Worm (Caenorhabditis elegans) whole organism, L4 larva: ENCODE data around the gene add-2.

ENCODE experiments used
- D1046.2 ChIP-seq: fragments of 200-800 bp; sonication (Bioruptor generic); IDR thresholded peaks from 2 replicates; pipeline ENCODE4 v1.3.6; 2022; ENCODE audit warnings: missing genetic modification characterization, missing compliant biosample characterization
- F44E2.7 ChIP-seq: fragments of 200-800 bp; sonication (Bioruptor generic); IDR thresholded peaks from 2 replicates; pipeline ENCODE4 v2.1.2; 2022; ENCODE audit warnings: missing genetic modification characterization, missing compliant biosample characterization
- T26A8.4 ChIP-seq: fragments of 200-800 bp; sonication (Bioruptor generic); IDR thresholded peaks from 2 replicates; pipeline ENCODE4 v1.3.6; 2022; ENCODE audit warnings: missing genetic modification characterization, missing compliant biosample characterization
- Y105C5A.15 ChIP-seq: fragments of 200-800 bp; sonication (Bioruptor generic); IDR thresholded peaks from 2 replicates; pipeline ENCODE4 v1.3.6; 2022; ENCODE audit warnings: missing genetic modification characterization, missing compliant biosample characterization
- Y5F2A.4 ChIP-seq: fragments of 200-800 bp; sonication (Bioruptor generic); optimal IDR thresholded peaks from 2 replicates; lab custom pipeline; 2018; ENCODE audit warnings: mild to moderate bottlenecking, missing genetic modification characterization, missing compliant biosample characterization
- ZK337.2 ChIP-seq: fragments of 200-800 bp; sonication (Bioruptor generic); IDR thresholded peaks from 2 replicates; pipeline ENCODE4 v1.3.6; 2022; ENCODE audit warnings: missing genetic modification reagents, missing genetic modification characterization, missing compliant biosample characterization
- ZK546.5 ChIP-seq, 2 experiments: sonication (generic microtip); optimal IDR thresholded peaks; 2 replicates each; lab custom pipeline; 2017; ENCODE audit warnings: missing biosample characterization in 2 of 2, missing genetic modification characterization in 2 of 2
- aly-2 ChIP-seq: sonication (generic microtip); optimal IDR thresholded peaks from 2 replicates; lab custom pipeline; 2018; ENCODE audit warnings: missing biosample characterization, missing genetic modification characterization
- ama-1 ChIP-seq: fragments of 150-350 bp; optimal IDR thresholded peaks from 2 replicates; lab custom pipeline; 2014; ENCODE audit warnings: inconsistent platforms, mixed read lengths
- arid-1 ChIP-seq: fragments of 200-800 bp; sonication (Bioruptor generic); conservative IDR thresholded peaks from 2 replicates; pipeline ENCODE4 v1.3.6; 2022; ENCODE audit warnings: missing genetic modification reagents, missing genetic modification characterization, missing compliant biosample characterization
- ceh-28 ChIP-seq: fragments of 150-350 bp; optimal IDR thresholded peaks from 2 replicates; lab custom pipeline; 2014; ENCODE audit warnings: missing biosample characterization, missing genetic modification reagents, missing genetic modification characterization
- ceh-44 ChIP-seq: fragments of 200-800 bp; sonication (Bioruptor generic); IDR thresholded peaks from 2 replicates; pipeline ENCODE4 v1.3.6; 2022; ENCODE audit warnings: missing genetic modification reagents, missing genetic modification characterization, missing compliant biosample characterization
- ceh-62 ChIP-seq: sonication (generic microtip); optimal IDR thresholded peaks from 2 replicates; lab custom pipeline; 2017; ENCODE audit warnings: missing biosample characterization, missing genetic modification characterization
- daf-12 ChIP-seq: fragments of 150-350 bp; optimal IDR thresholded peaks from 2 replicates; lab custom pipeline; 2014; ENCODE audit warnings: missing biosample characterization, missing genetic modification reagents, missing genetic modification characterization
- daf-16 ChIP-seq, 3 experiments: sonication (generic microtip); optimal IDR thresholded peaks; 2 replicates each; lab custom pipeline; 2016 to 2017; ENCODE audit warnings: missing genetic modification characterization in 3 of 3, missing genetic modification reagents in 3 of 3, mild to moderate bottlenecking in 2 of 3, missing compliant biosample characterization in 2 of 3, missing biosample characterization in 1 of 3, moderate library complexity in 1 of 3
- dmd-6 ChIP-seq: fragments of 200-800 bp; sonication (Bioruptor generic); IDR thresholded peaks from 2 replicates; pipeline ENCODE4 v1.3.6; 2022; ENCODE audit warnings: missing genetic modification reagents, missing genetic modification characterization, missing compliant biosample characterization
- dmd-9 ChIP-seq: fragments of 200-800 bp; sonication (Bioruptor generic); IDR thresholded peaks from 2 replicates; pipeline ENCODE4 v1.3.6; 2022; ENCODE audit warnings: missing genetic modification reagents, missing genetic modification characterization, missing compliant biosample characterization
- dpl-1 ChIP-seq: fragments of 150-350 bp; optimal IDR thresholded peaks from 2 replicates; lab custom pipeline; 2014; ENCODE audit warnings: missing biosample characterization, missing genetic modification reagents, missing genetic modification characterization
- dve-1 ChIP-seq: sonication (generic microtip); optimal IDR thresholded peaks from 2 replicates; lab custom pipeline; 2017; ENCODE audit warnings: antibody characterized with exemption, mild to moderate bottlenecking, missing genetic modification characterization, missing compliant biosample characterization; ENCODE audit not compliant: insufficient read depth
- egl-43 ChIP-seq: fragments of 200-800 bp; sonication (Bioruptor generic); IDR thresholded peaks from 2 replicates; pipeline ENCODE4 v1.3.6; 2022; ENCODE audit warnings: missing genetic modification reagents, missing genetic modification characterization, missing compliant biosample characterization
- hlh-30 ChIP-seq: sonication (generic microtip); optimal IDR thresholded peaks from 2 replicates; lab custom pipeline; 2017; ENCODE audit warnings: antibody characterized with exemption, mild to moderate bottlenecking, missing genetic modification characterization, missing compliant biosample characterization; ENCODE audit not compliant: insufficient read depth
- hmg-1.1 ChIP-seq: fragments of 200-800 bp; sonication (Bioruptor generic); IDR thresholded peaks from 2 replicates; pipeline ENCODE4 v1.3.6; 2022; ENCODE audit warnings: missing genetic modification reagents, missing genetic modification characterization, missing compliant biosample characterization
- lin-1 ChIP-seq: fragments of 200-800 bp; sonication (Bioruptor generic); IDR thresholded peaks from 2 replicates; pipeline ENCODE4 v1.3.6; 2022; ENCODE audit warnings: missing genetic modification reagents, missing genetic modification characterization, missing compliant biosample characterization
- lin-29 ChIP-seq: fragments of 200-800 bp; sonication (Bioruptor generic); IDR thresholded peaks from 2 replicates; pipeline ENCODE4 v1.3.6; 2022; ENCODE audit warnings: missing genetic modification reagents, missing genetic modification characterization, missing compliant biosample characterization
- lin-39 ChIP-seq: fragments of 150-350 bp; optimal IDR thresholded peaks from 2 replicates; lab custom pipeline; 2014; ENCODE audit warnings: missing biosample characterization, missing genetic modification reagents, missing genetic modification characterization
- lsy-2 ChIP-seq, 2 experiments: fragments of 150-350 bp in 1 of 2; sonication (generic microtip) in 1 of 2; optimal IDR thresholded peaks; 2 replicates each; lab custom pipeline; 2014 to 2017; ENCODE audit warnings: missing biosample characterization in 2 of 2, missing genetic modification characterization in 2 of 2
- madf-9 ChIP-seq: fragments of 200-800 bp; sonication (Bioruptor generic); conservative IDR thresholded peaks from 2 replicates; pipeline ENCODE4 v1.3.6; 2022; ENCODE audit warnings: missing genetic modification reagents, missing genetic modification characterization, missing compliant biosample characterization
- mdt-29 ChIP-seq: fragments of 200-800 bp; sonication (Bioruptor generic); IDR thresholded peaks from 2 replicates; pipeline ENCODE4 v1.3.6; 2022; ENCODE audit warnings: missing genetic modification reagents, missing genetic modification characterization, missing compliant biosample characterization
- mep-1 ChIP-seq: fragments of 150-350 bp; sonication (generic microtip); optimal IDR thresholded peaks from 3 replicates; lab custom pipeline; 2014; ENCODE audit warnings: missing biosample characterization, missing genetic modification characterization
- mxl-2 ChIP-seq: fragments of 200-800 bp; sonication (Bioruptor generic); conservative IDR thresholded peaks from 2 replicates; pipeline ENCODE4 v1.3.6; 2022; ENCODE audit warnings: missing genetic modification reagents, missing genetic modification characterization, missing compliant biosample characterization
- mxl-3 ChIP-seq: fragments of 200-800 bp; sonication (Bioruptor generic); optimal IDR thresholded peaks from 2 replicates; lab custom pipeline; 2018; ENCODE audit warnings: mild to moderate bottlenecking, missing genetic modification characterization, missing compliant biosample characterization
- nhr-102 ChIP-seq: sonication (generic microtip); optimal IDR thresholded peaks from 2 replicates; lab custom pipeline; 2016; ENCODE audit warnings: mild to moderate bottlenecking, missing genetic modification characterization, moderate library complexity, missing compliant biosample characterization
- nhr-11 ChIP-seq: fragments of 150-350 bp; optimal IDR thresholded peaks from 2 replicates; lab custom pipeline; 2014; ENCODE audit warnings: missing biosample characterization, missing genetic modification characterization
- nhr-111 ChIP-seq: fragments of 200-800 bp; sonication (Bioruptor generic); optimal IDR thresholded peaks from 2 replicates; lab custom pipeline; 2018; ENCODE audit warnings: mild to moderate bottlenecking, missing genetic modification characterization, missing compliant biosample characterization
- nhr-25 ChIP-seq: sonication (generic microtip); optimal IDR thresholded peaks from 2 replicates; lab custom pipeline; 2017; ENCODE audit warnings: missing genetic modification characterization, mild to moderate bottlenecking, missing compliant biosample characterization, antibody characterized with exemption, moderate library complexity, borderline replicate concordance; ENCODE audit not compliant: insufficient read depth
- nhr-28 ChIP-seq: fragments of 150-350 bp; optimal IDR thresholded peaks from 2 replicates; lab custom pipeline; 2014; ENCODE audit warnings: missing biosample characterization, missing genetic modification characterization
- nhr-41 ChIP-seq: fragments of 200-800 bp; sonication (Bioruptor generic); IDR thresholded peaks from 2 replicates; pipeline ENCODE4 v1.3.6; 2022; ENCODE audit warnings: missing genetic modification reagents, missing genetic modification characterization, missing compliant biosample characterization
- nhr-42 ChIP-seq: fragments of 200-800 bp; sonication (Bioruptor generic); IDR thresholded peaks from 2 replicates; pipeline ENCODE4 v1.3.6; 2022; ENCODE audit warnings: missing genetic modification characterization, missing compliant biosample characterization
- nhr-48 ChIP-seq: sonication (generic microtip); optimal IDR thresholded peaks from 2 replicates; lab custom pipeline; 2016; ENCODE audit warnings: mild to moderate bottlenecking, missing genetic modification characterization, missing compliant biosample characterization
- nhr-6 ChIP-seq: fragments of 150-350 bp; optimal IDR thresholded peaks from 2 replicates; lab custom pipeline; 2014; ENCODE audit warnings: missing biosample characterization, missing genetic modification characterization
- nhr-76 ChIP-seq: fragments of 150-350 bp; optimal IDR thresholded peaks from 2 replicates; lab custom pipeline; 2014; ENCODE audit warnings: missing biosample characterization, missing genetic modification characterization
- php-3 ChIP-seq: fragments of 200-800 bp; sonication (Bioruptor generic); IDR thresholded peaks from 2 replicates; pipeline ENCODE4 v1.3.6; 2022; ENCODE audit warnings: missing genetic modification reagents, missing genetic modification characterization, missing compliant biosample characterization
- rbr-2 ChIP-seq: sonication (generic microtip); optimal IDR thresholded peaks from 2 replicates; lab custom pipeline; 2016; ENCODE audit warnings: missing genotype, missing genetic modification characterization, missing compliant biosample characterization
- set-16 ChIP-seq: fragments of 200-800 bp; sonication (Bioruptor generic); IDR thresholded peaks from 2 replicates; pipeline ENCODE4 v1.3.6; 2022; ENCODE audit warnings: missing genetic modification reagents, missing genetic modification characterization, missing compliant biosample characterization
- skn-1 ChIP-seq: fragments of 150-350 bp; optimal IDR thresholded peaks from 2 replicates; lab custom pipeline; 2014; ENCODE audit warnings: missing biosample characterization, missing genetic modification characterization
- snpc-1.2 ChIP-seq: fragments of 200-800 bp; sonication (Bioruptor generic); IDR thresholded peaks from 2 replicates; pipeline ENCODE4 v1.3.6; 2022; ENCODE audit warnings: missing genetic modification reagents, missing genetic modification characterization, missing compliant biosample characterization
- snpc-4 ChIP-seq: fragments of 150-350 bp; optimal IDR thresholded peaks from 2 replicates; lab custom pipeline; 2014; ENCODE audit warnings: missing biosample characterization, missing genetic modification characterization
- tra-1 ChIP-seq: fragments of 200-800 bp; sonication (Bioruptor generic); IDR thresholded peaks from 2 replicates; pipeline ENCODE4 v1.3.6; 2022; ENCODE audit warnings: missing genetic modification reagents, missing genetic modification characterization, missing compliant biosample characterization
- vab-7 ChIP-seq: fragments of 200-800 bp; sonication (Bioruptor generic); IDR thresholded peaks from 2 replicates; pipeline ENCODE4 v1.3.6; 2022; ENCODE audit warnings: missing genetic modification reagents, missing genetic modification characterization, missing compliant biosample characterization
- zfp-2 ChIP-seq: sonication (generic microtip); optimal IDR thresholded peaks from 2 replicates; lab custom pipeline; 2016; ENCODE audit warnings: mild to moderate bottlenecking, missing genetic modification characterization, missing compliant biosample characterization
- zfp-3 ChIP-seq: fragments of 200-800 bp; sonication (Bioruptor generic); conservative IDR thresholded peaks from 2 replicates; pipeline ENCODE4 v1.3.6; 2022; ENCODE audit warnings: missing genetic modification reagents, missing genetic modification characterization, missing compliant biosample characterization

add-2 gene

ce11 chrV:12004501-12004940 is 8.7 kb downstream of the add-2 start (continued):
- TF ChIP-seq mxl-2, result no peak
- no peak for TF ChIP-seq zfp-2 (tag; lab: Kevin White, UChicago)
- TF ChIP-seq Y105C5A.15, result peak; percentile 85
- peak; percentile 37 for TF ChIP-seq dmd-6 (GFP tag; lab: Robert Waterston, UW)
- TF ChIP-seq madf-9 (GFP tag; lab: Robert Waterston, UW), result no peak
- TF ChIP-seq nhr-102 (tag; lab: Kevin White, UChicago), result no peak
- TF ChIP-seq mep-1 (tag; lab: Kevin White, UChicago), result peak; percentile 41
- TF ChIP-seq ama-1 (lab: Kevin White, UChicago), result no peak
- TF ChIP-seq lin-1, result no peak
- no peak for TF ChIP-seq ceh-28 (tag; lab: Kevin White, UChicago)
- TF ChIP-seq nhr-28 (tag; lab: Kevin White, UChicago), result no peak
- TF ChIP-seq T26A8.4 (GFP tag; lab: Robert Waterston, UW), result peak; percentile 69; the same call in 1 of the 2 replicates
- TF ChIP-seq snpc-4 (tag; lab: Kevin White, UChicago), result no peak
- no peak for TF ChIP-seq skn-1 (tag; lab: Kevin White, UChicago)
- 0 out of 2 replicates have a peak, but pooled peaks have one; percentile 59 for TF ChIP-seq tra-1 (GFP tag; lab: Robert Waterston, UW)
- TF ChIP-seq dve-1 (tag; lab: Kevin White, UChicago), result peak; percentile 39
- no peak for TF ChIP-seq dpl-1 (GFP tag; lab: Kevin White, UChicago)
- TF ChIP-seq F44E2.7 (GFP tag; lab: Robert Waterston, UW), result no peak
- no peak for TF ChIP-seq rbr-2 (tag; lab: Kevin White, UChicago)
- no peak for TF ChIP-seq set-16 (GFP tag; lab: Robert Waterston, UW)
- no peak for TF ChIP-seq lin-29 (GFP tag; lab: Robert Waterston, UW)
- TF ChIP-seq D1046.2, result no peak
- no peak for TF ChIP-seq nhr-25 (tag; lab: Kevin White, UChicago)
- no peak for TF ChIP-seq daf-12 (tag; lab: Kevin White, UChicago)
- TF ChIP-seq Y5F2A.4 (GFP tag; lab: Kevin White, UChicago), result no peak
- TF ChIP-seq nhr-11, result no peak
- no peak for TF ChIP-seq ZK337.2 (GFP tag; lab: Robert Waterston, UW)
- TF ChIP-seq lsy-2 (tag; optimal IDR thresholded peaks at IDR 0.05; lab: Kevin White, UChicago), result peak in 1 of 2 experiments; percentile 16
- TF ChIP-seq ceh-44 (GFP tag; lab: Robert Waterston, UW), result no peak
- 0 out of 2 replicates have a peak, but pooled peaks have one; percentile 17 for TF ChIP-seq php-3
- no peak for TF ChIP-seq dmd-9 (GFP tag; lab: Robert Waterston, UW)
- no peak for TF ChIP-seq egl-43 (GFP tag; lab: Robert Waterston, UW)
- TF ChIP-seq daf-16 (GFP tag; optimal IDR thresholded peaks at IDR 0.05; lab: Kevin White, UChicago), result no peak
- TF ChIP-seq daf-16 (tag; optimal IDR thresholded peaks at IDR 0.05; lab: Kevin White, UChicago), result peak; percentile 53
- TF ChIP-seq nhr-76 (tag; lab: Kevin White, UChicago), result no peak
- TF ChIP-seq vab-7 (GFP tag; lab: Robert Waterston, UW), result no peak; the same call in 1 of the 2 replicates
- TF ChIP-seq nhr-42 (GFP tag; lab: Robert Waterston, UW), result no peak
- no peak for TF ChIP-seq nhr-6 (tag; lab: Kevin White, UChicago)
- TF ChIP-seq aly-2, result no peak
- TF ChIP-seq mxl-3, result no peak
- TF ChIP-seq hmg-1.1 (GFP tag; lab: Robert Waterston, UW), result no peak
- TF ChIP-seq nhr-111 (GFP tag; lab: Kevin White, UChicago), result no peak
- no peak for TF ChIP-seq ceh-62
- peak; percentile 99 for TF ChIP-seq zfp-3 (GFP tag; lab: Robert Waterston, UW)
- no peak for TF ChIP-seq hlh-30 (tag; lab: Kevin White, UChicago)
- TF ChIP-seq snpc-1.2 (GFP tag; lab: Robert Waterston, UW), result no peak
- TF ChIP-seq mdt-29 (GFP tag; lab: Robert Waterston, UW), result no peak
- TF ChIP-seq ZK546.5 (tag; optimal IDR thresholded peaks at IDR 0.05; lab: Kevin White, UChicago), result no peak
- TF ChIP-seq nhr-48 (tag; lab: Kevin White, UChicago), result no peak
- TF ChIP-seq lin-39 (tag; lab: Kevin White, UChicago), result no peak
- TF ChIP-seq nhr-41 (GFP tag; lab: Robert Waterston, UW), result no peak
- TF ChIP-seq arid-1 (GFP tag; lab: Robert Waterston, UW), result 0 out of 2 replicates have a peak, but pooled peaks have one; percentile 37
